Worm (Caenorhabditis elegans) whole organism, young adult: Measurements from ENCODE around the gene T19C3.3.
A peak's percentile ranks its signal among the peaks of the same experiment; 100 is the strongest.

Experiments
- B0035.1 ChIP-seq: sonication (generic microtip); optimal IDR thresholded peaks from 2 replicates; lab custom pipeline; 2016; ENCODE audit warnings: missing genetic modification characterization, mild to moderate bottlenecking, missing compliant biosample characterization, missing genotype, missing genetic modification reagents
- B0261.1 ChIP-seq: sonication (generic microtip); optimal IDR thresholded peaks from 2 replicates; lab custom pipeline; 2016; ENCODE audit warnings: mild to moderate bottlenecking, missing genetic modification characterization, moderate library complexity, missing compliant biosample characterization
- B0336.3 ChIP-seq: fragments of 200-800 bp; sonication (Bioruptor generic); IDR thresholded peaks from 2 replicates; pipeline ENCODE4 v1.3.6; 2022; ENCODE audit warnings: missing genetic modification characterization, missing compliant biosample characterization
- D2030.7 ChIP-seq: fragments of 200-800 bp; sonication (Bioruptor generic); IDR thresholded peaks from 2 replicates; pipeline ENCODE4 v1.3.6; 2022; ENCODE audit warnings: missing genetic modification reagents, missing genetic modification characterization, missing compliant biosample characterization
- Y53F4B.3 ChIP-seq: fragments of 200-800 bp; sonication (Bioruptor generic); IDR thresholded peaks from 2 replicates; pipeline ENCODE4 v1.3.6; 2022; ENCODE audit warnings: missing genetic modification reagents, missing genetic modification characterization, missing compliant biosample characterization
- Y53G8AR.9 ChIP-seq: fragments of 200-800 bp; sonication (Bioruptor generic); conservative IDR thresholded peaks from 2 replicates; pipeline ENCODE4 v1.3.6; 2022; ENCODE audit warnings: missing genetic modification reagents, missing genetic modification characterization, missing compliant biosample characterization
- Y56A3A.18 ChIP-seq: fragments of 200-800 bp; sonication (Bioruptor generic); IDR thresholded peaks from 2 replicates; pipeline ENCODE4 v1.3.6; 2022; ENCODE audit warnings: missing genetic modification reagents, missing genetic modification characterization, missing compliant biosample characterization
- Y67H2A.10 ChIP-seq: fragments of 200-800 bp; sonication (Bioruptor generic); conservative IDR thresholded peaks from 2 replicates; pipeline ENCODE4 v1.3.6; 2022; ENCODE audit warnings: missing genetic modification reagents, missing genetic modification characterization, missing compliant biosample characterization
- athp-1 ChIP-seq: sonication (generic microtip); optimal IDR thresholded peaks from 2 replicates; lab custom pipeline; 2017; ENCODE audit warnings: mild to moderate bottlenecking, missing genetic modification characterization, missing compliant biosample characterization
- attf-5 ChIP-seq: fragments of 200-800 bp; sonication (Bioruptor generic); optimal IDR thresholded peaks from 2 replicates; lab custom pipeline; 2018; ENCODE audit warnings: mild to moderate bottlenecking, missing genetic modification characterization, missing compliant biosample characterization
- bed-1 ChIP-seq: fragments of 200-800 bp; sonication (Bioruptor generic); IDR thresholded peaks from 2 replicates; pipeline ENCODE4 v1.3.6; 2022; ENCODE audit warnings: missing genetic modification reagents, missing genetic modification characterization, missing compliant biosample characterization
- bed-2 ChIP-seq: fragments of 200-800 bp; sonication (Bioruptor generic); IDR thresholded peaks from 2 replicates; pipeline ENCODE4 v1.3.6; 2022; ENCODE audit warnings: missing genetic modification reagents, missing genetic modification characterization, missing compliant biosample characterization
- cebp-1 ChIP-seq, 2 experiments: fragments of 200-800 bp in 1 of 2; sonication (Bioruptor generic) in 1 of 2; sonication (generic microtip) in 1 of 2; IDR thresholded peaks in 1 of 2; optimal IDR thresholded peaks in 1 of 2; 2 replicates each; pipeline versions ENCODE4 v1.3.6 to Lab custom; 2017 to 2022; ENCODE audit warnings: missing compliant biosample characterization in 2 of 2, missing genetic modification characterization in 2 of 2, mild to moderate bottlenecking in 1 of 2, missing genetic modification reagents in 1 of 2, moderate library complexity in 1 of 2
- egl-44 ChIP-seq: fragments of 200-800 bp; sonication (Bioruptor generic); IDR thresholded peaks from 2 replicates; pipeline ENCODE4 v1.3.6; 2022; ENCODE audit warnings: missing genetic modification reagents, missing genetic modification characterization, missing compliant biosample characterization
- gei-17 ChIP-seq: fragments of 200-800 bp; sonication (Bioruptor generic); optimal IDR thresholded peaks from 2 replicates; lab custom pipeline; 2018; ENCODE audit warnings: mild to moderate bottlenecking, missing genetic modification characterization, missing compliant biosample characterization
- hlh-12 ChIP-seq: sonication (generic microtip); optimal IDR thresholded peaks from 2 replicates; lab custom pipeline; 2016; ENCODE audit warnings: missing genetic modification characterization, missing compliant biosample characterization
- hlh-26 ChIP-seq: fragments of 200-800 bp; sonication (Bioruptor generic); conservative IDR thresholded peaks from 2 replicates; pipeline ENCODE4 v1.3.6; 2022; ENCODE audit warnings: missing genetic modification reagents, missing genetic modification characterization, missing compliant biosample characterization
- let-607 ChIP-seq, 2 experiments: fragments of 200-800 bp in 1 of 2; sonication (Bioruptor generic) in 1 of 2; sonication (generic microtip) in 1 of 2; optimal IDR thresholded peaks; 2 replicates each; lab custom pipeline; 2016 to 2018; ENCODE audit warnings: mild to moderate bottlenecking in 2 of 2, missing compliant biosample characterization in 2 of 2, missing genetic modification characterization in 2 of 2, moderate library complexity in 2 of 2, missing genotype in 1 of 2
- lin-54 ChIP-seq: fragments of 200-800 bp; sonication (Bioruptor generic); optimal IDR thresholded peaks from 2 replicates; lab custom pipeline; 2018; ENCODE audit warnings: mild to moderate bottlenecking, missing genetic modification characterization, missing compliant biosample characterization
- lir-1 ChIP-seq: fragments of 200-800 bp; sonication (Bioruptor generic); conservative IDR thresholded peaks from 2 replicates; pipeline ENCODE4 v1.3.6; 2022; ENCODE audit warnings: missing genetic modification reagents, missing genetic modification characterization, missing compliant biosample characterization
- lsl-1 ChIP-seq: fragments of 200-800 bp; sonication (Bioruptor generic); optimal IDR thresholded peaks from 2 replicates; lab custom pipeline; 2018; ENCODE audit warnings: mild to moderate bottlenecking, missing genetic modification characterization, moderate library complexity, missing compliant biosample characterization
- madf-3 ChIP-seq: fragments of 200-800 bp; sonication (Bioruptor generic); IDR thresholded peaks from 2 replicates; pipeline ENCODE4 v1.3.6; 2022; ENCODE audit warnings: missing genetic modification reagents, missing genetic modification characterization, missing compliant biosample characterization
- madf-8 ChIP-seq: fragments of 200-800 bp; sonication (Bioruptor generic); conservative IDR thresholded peaks from 2 replicates; pipeline ENCODE4 v1.3.6; 2022; ENCODE audit warnings: missing genetic modification reagents, missing genetic modification characterization, missing compliant biosample characterization
- mcd-1 ChIP-seq: fragments of 200-800 bp; sonication (Bioruptor generic); IDR thresholded peaks from 2 replicates; pipeline ENCODE4 v1.3.6; 2022; ENCODE audit warnings: missing genetic modification reagents, missing genetic modification characterization, missing compliant biosample characterization
- nhr-120 ChIP-seq: fragments of 200-800 bp; sonication (Bioruptor generic); IDR thresholded peaks from 2 replicates; pipeline ENCODE4 v1.3.6; 2022; ENCODE audit warnings: missing genetic modification characterization, missing compliant biosample characterization
- nhr-80 ChIP-seq: sonication (generic microtip); optimal IDR thresholded peaks from 2 replicates; lab custom pipeline; 2016; ENCODE audit warnings: missing genetic modification characterization, missing compliant biosample characterization
- nhr-90 ChIP-seq: sonication (generic microtip); optimal IDR thresholded peaks from 2 replicates; lab custom pipeline; 2016; ENCODE audit warnings: missing genotype, mild to moderate bottlenecking, missing genetic modification characterization, missing compliant biosample characterization
- tbp1 ChIP-seq: fragments of 200-800 bp; sonication (Bioruptor generic); optimal IDR thresholded peaks from 2 replicates; lab custom pipeline; 2018; ENCODE audit warnings: mild to moderate bottlenecking, missing genetic modification characterization, missing compliant biosample characterization
- zfh-2 ChIP-seq: fragments of 200-800 bp; sonication (Bioruptor generic); conservative IDR thresholded peaks from 2 replicates; pipeline ENCODE4 v1.3.6; 2022; ENCODE audit warnings: missing genetic modification reagents, missing genetic modification characterization, missing compliant biosample characterization
- zim-3 ChIP-seq: sonication (generic microtip); optimal IDR thresholded peaks from 2 replicates; lab custom pipeline; 2017; ENCODE audit warnings: mild to moderate bottlenecking, missing genetic modification characterization, moderate library complexity, missing compliant biosample characterization

T19C3.3 gene

DNA sequence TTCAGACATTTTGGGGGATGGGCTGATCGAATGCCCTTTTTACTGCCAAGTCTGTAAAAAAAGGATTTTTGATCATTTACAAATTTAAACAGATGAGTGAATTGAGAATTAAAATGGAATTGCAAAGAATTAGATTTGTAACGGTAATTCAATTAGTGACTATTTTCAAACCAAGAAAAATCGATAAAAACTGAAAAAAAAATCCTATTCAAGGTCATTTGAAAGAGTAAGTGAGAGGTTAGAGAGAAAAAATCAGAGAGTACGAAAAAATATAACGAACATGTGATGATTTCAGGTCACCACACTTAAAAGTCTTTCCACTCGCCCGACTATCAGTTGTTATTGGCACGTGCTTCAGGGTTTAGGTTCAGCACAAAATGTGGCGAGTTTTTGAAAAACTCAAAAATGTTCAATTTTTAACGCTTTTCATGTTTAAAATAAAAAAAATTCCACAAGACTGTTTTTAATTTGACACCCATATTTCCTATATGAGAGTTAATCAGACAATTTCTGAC is 5.9 kb upstream of the T19C3.3 start, which contains the start of gene T19C3.4:
Gene T19C3.4 (minus strand): TSS at position 51 of the 515 bp plus-strand sequence.
- TF ChIP-seq cebp-1 (GFP tag; IDR thresholded peaks at IDR 0.05; lab: Robert Waterston, UW) = no peak
- TF ChIP-seq cebp-1 (tag; optimal IDR thresholded peaks at IDR 0.05; lab: Kevin White, UChicago) = peak; percentile 47
- TF ChIP-seq nhr-80 (tag; lab: Kevin White, UChicago) = peak; percentile 62
- TF ChIP-seq attf-5 (GFP tag; lab: Kevin White, UChicago) = peak; percentile 44
- TF ChIP-seq D2030.7 (GFP tag; lab: Robert Waterston, UW) = no peak

DNA sequence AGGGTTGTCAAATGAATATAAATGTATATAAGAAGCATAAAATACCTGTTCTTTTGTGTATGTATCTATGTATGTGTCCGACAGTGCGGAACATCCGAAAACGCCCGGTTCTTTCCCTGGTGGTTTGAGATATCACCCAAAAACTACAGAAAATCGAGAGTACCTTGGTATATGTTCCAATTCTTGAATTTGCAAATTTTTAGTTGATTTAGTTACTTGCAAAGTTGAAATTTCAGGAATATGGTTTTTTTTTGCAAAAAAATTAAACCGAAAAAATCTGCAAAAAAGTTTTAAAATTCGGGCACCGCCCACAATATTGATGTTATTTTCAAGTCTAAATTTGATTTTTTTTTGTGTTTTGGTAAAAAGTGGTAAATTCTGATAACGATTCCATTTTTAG is 3.1 kb upstream of the T19C3.3 start, which contains the start of gene T19C3.2:
Gene T19C3.2 (minus strand): TSS at position 101 of the 400 bp plus-strand sequence.
- no peak for TF ChIP-seq egl-44 (GFP tag; lab: Robert Waterston, UW)
- no peak for TF ChIP-seq zim-3 (tag; lab: Kevin White, UChicago)
- TF ChIP-seq bed-2 (GFP tag; lab: Robert Waterston, UW) = no peak
- no peak for TF ChIP-seq nhr-120 (GFP tag; lab: Robert Waterston, UW)
- no peak for TF ChIP-seq zfh-2 (GFP tag; lab: Robert Waterston, UW)
- TF ChIP-seq madf-3 (GFP tag; lab: Robert Waterston, UW) = no peak
- TF ChIP-seq let-607 (tag; optimal IDR thresholded peaks at IDR 0.05; lab: Kevin White, UChicago) = no peak
- no peak for TF ChIP-seq hlh-12 (tag; lab: Kevin White, UChicago)
- no peak for TF ChIP-seq lsl-1 (GFP tag; lab: Kevin White, UChicago)
- TF ChIP-seq Y53F4B.3 (GFP tag; lab: Robert Waterston, UW) = no peak
- TF ChIP-seq nhr-90 (tag; lab: Kevin White, UChicago) = no peak

DNA sequence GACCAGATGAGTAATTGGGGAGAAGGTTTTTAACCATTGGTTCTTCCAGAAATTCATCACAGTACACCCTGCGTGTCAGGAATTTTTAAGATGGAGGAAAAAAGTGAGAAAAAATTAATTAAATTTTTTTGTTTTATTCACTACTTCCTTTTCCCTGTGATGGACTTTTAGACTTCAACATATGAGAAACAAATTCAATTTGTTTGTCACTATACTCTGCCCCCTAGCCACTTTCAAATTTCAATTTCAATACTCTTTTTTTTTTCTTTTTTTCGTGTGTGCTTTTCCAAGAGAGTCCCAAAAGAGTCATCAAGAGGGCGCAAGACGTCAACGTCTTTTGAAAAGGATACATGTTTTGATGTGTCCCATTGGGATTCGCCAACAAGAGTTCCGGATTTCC is 1.6 kb downstream of the T19C3.3 start:
- TF ChIP-seq lin-54 (GFP tag; lab: Kevin White, UChicago) (no peak), Y56A3A.18 (GFP tag; lab: Robert Waterston, UW) (no peak), Y67H2A.10 (GFP tag; lab: Robert Waterston, UW) (no peak), gei-17 (GFP tag; lab: Kevin White, UChicago) (no peak), cebp-1 (GFP tag; IDR thresholded peaks at IDR 0.05; lab: Robert Waterston, UW) (no peak), cebp-1 (tag; optimal IDR thresholded peaks at IDR 0.05; lab: Kevin White, UChicago) (no peak), bed-1 (no peak), Y53G8AR.9 (no peak), lir-1 (GFP tag; lab: Robert Waterston, UW) (no peak), athp-1 (no peak), B0035.1 (tag; lab: Kevin White, UChicago) (no peak), mcd-1 (GFP tag; lab: Robert Waterston, UW) (no peak), tbp1 (GFP tag; lab: Kevin White, UChicago) (no peak), hlh-26 (no peak), madf-8 (no peak), zfh-2 (GFP tag; lab: Robert Waterston, UW) (no peak)
- TF ChIP-seq, all 124 proteins: peak for 0

DNA sequence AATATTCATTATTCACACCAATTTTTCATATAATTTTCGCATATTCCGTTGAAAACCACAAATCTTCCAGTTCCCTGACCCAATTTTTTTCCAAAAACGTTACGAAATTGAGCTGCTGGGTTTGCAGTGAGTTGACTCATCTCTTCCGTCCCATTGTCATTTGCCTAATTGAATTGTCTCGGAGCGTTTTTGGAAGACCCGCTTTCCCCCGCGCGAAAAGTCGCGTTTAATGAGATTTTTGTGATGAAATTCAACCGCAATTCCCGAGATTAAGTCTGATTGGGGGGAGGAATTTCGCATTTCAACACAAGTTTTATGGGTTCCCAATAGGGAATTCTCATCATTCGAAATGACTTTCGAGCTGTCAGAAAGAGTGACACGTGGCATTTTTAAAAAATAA is 2.4 kb downstream of the T19C3.3 start:
- TF ChIP-seq B0336.3 (GFP tag; lab: Robert Waterston, UW) = no peak
- no peak for TF ChIP-seq lin-54 (GFP tag; lab: Kevin White, UChicago)
- TF ChIP-seq, all 124 proteins: peak for 0

DNA sequence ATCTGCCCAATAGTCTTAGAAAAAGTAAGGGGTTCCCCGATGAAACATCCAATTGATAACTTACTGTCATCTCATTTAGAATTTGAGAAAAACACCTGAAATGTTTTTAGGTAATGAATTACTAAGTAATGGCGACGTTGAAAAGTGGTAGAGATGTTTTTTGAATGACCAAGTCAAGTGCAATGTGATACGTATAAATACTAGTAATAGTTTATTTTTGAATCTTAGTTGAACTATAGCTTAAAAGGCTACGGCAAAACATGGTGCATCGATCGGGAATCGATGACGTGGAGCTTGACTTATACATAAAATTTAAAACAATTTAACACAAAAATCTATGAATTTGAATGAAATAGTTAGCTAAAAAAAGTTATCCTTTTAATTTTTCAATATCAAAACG is 4.8 kb downstream of the T19C3.3 start, which contains the start of gene best-17:
Gene best-17 (minus strand): TSS at position 101 of the 400 bp plus-strand sequence.
- no peak for TF ChIP-seq B0261.1 (tag; lab: Kevin White, UChicago)
